Worm (Caenorhabditis elegans) whole organism, young adult: ENCODE results near the gene tpra-1.

Experiments used
- ceh-27 ChIP-seq: fragments of 200-800 bp; sonication (Bioruptor generic); optimal IDR thresholded peaks from 2 replicates; lab custom pipeline; 2018; ENCODE audit warnings: mild to moderate bottlenecking, missing genetic modification characterization, moderate library complexity, missing compliant biosample characterization
- pha-4 ChIP-seq: fragments of 150-350 bp; sonication (generic microtip); optimal IDR thresholded peaks from 2 replicates; lab custom pipeline; 2014; ENCODE audit warnings: missing biosample characterization, missing genetic modification reagents, missing genetic modification characterization

DNA sequence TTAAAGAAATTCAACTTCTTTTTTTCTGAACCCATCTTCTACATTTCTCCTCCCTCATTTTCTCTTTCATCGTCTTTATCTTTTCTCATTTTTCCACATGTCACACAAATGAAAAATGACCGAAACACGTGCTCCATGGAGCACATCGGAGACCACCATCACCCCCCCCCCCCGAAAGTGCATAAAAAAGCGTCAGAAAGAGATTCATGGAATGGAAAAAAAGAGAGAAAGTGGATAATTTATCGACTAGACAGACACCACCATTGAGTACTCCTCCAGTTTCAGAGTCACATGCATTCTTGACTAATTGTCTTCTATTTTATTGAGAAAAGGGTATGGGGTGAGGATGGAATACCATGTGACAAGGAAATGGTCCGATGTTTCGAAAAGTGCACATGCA, 9.1 kb upstream of the tpra-1 start:
- TF ChIP-seq ceh-27 (GFP tag; lab: Kevin White, UChicago) (no peak), pha-4 (tag; lab: Kevin White, UChicago) (no peak)
